Fruit fly (Drosophila melanogaster) whole organism: ENCODE measurements around the gene CG31886.

Experiments
- CG8478 ChIP-seq: fragments of >200 bp; optimal IDR thresholded peaks from 2 replicates; lab custom pipeline; 2018; ENCODE audit warnings: inconsistent platforms
- Dll ChIP-seq: fragments of >200 bp; optimal IDR thresholded peaks from 2 replicates; lab custom pipeline; 2017
- EcR ChIP-seq, 2 experiments: fragments of >200 bp; optimal IDR thresholded peaks; 2 replicates each; lab custom pipeline; 2017; ENCODE audit warnings: missing biosample characterization in 2 of 2, missing genetic modification characterization in 2 of 2, missing genetic modification reagents in 2 of 2
- pan ChIP-seq: fragments of >200 bp; optimal IDR thresholded peaks from 2 replicates; lab custom pipeline; 2017
- psq ChIP-seq: fragments of >200 bp; optimal IDR thresholded peaks from 2 replicates; lab custom pipeline; 2017

- TF ChIP-seq pan (no peak), Dll (lab: Kevin White, UChicago) (no peak), EcR (GFP tag; optimal IDR thresholded peaks at IDR 0.05; lab: Kevin White, UChicago) (no peak), CG8478 (lab: Kevin White, UChicago) (no peak), psq (lab: Kevin White, UChicago) (no peak)
Observed at dm6 chr2L:8943110-8943509, 15.7 kb downstream of the CG31886 start, which contains the start of gene CG9515.
